Fruit fly (Drosophila melanogaster) whole organism, embryonic: ENCODE measurements around the gene RanGAP.

ENCODE experiments used
- Aef1 ChIP-seq: fragments of 200-800 bp; sonication (Bioruptor generic); IDR thresholded peaks from 3 replicates; pipeline ENCODE4 v1.3.6; 2022; ENCODE audit warnings: missing biosample characterization, missing genetic modification characterization
- CG10267 ChIP-seq: fragments of 200-800 bp; sonication (Bioruptor generic); optimal IDR thresholded peaks from 2 replicates; lab custom pipeline; 2018; ENCODE audit warnings: missing biosample characterization, mild to moderate bottlenecking, missing genetic modification characterization, moderate library complexity
- CG10979 ChIP-seq: fragments of 200-800 bp; sonication (Bioruptor generic); optimal IDR thresholded peaks from 2 replicates; lab custom pipeline; 2018; ENCODE audit warnings: missing biosample characterization, mild to moderate bottlenecking, missing genetic modification characterization, moderate library complexity
- CG12155 ChIP-seq: fragments of 200-800 bp; sonication (Bioruptor generic); optimal IDR thresholded peaks from 3 replicates; lab custom pipeline; 2016; ENCODE audit warnings: missing biosample characterization, missing genetic modification characterization
- CG12769 ChIP-seq: fragments of 200-800 bp; sonication (Bioruptor generic); optimal IDR thresholded peaks from 2 replicates; lab custom pipeline; 2019; ENCODE audit warnings: missing biosample characterization, mild to moderate bottlenecking, missing genetic modification characterization, moderate library complexity
- CG13424 ChIP-seq: fragments of 200-800 bp; sonication (Bioruptor generic); optimal IDR thresholded peaks from 2 replicates; lab custom pipeline; 2019; ENCODE audit warnings: missing biosample characterization, mild to moderate bottlenecking, missing genetic modification characterization, moderate library complexity
- CG14441 ChIP-seq: fragments of 200-800 bp; sonication (Bioruptor generic); IDR thresholded peaks from 2 replicates; pipeline ENCODE4 v1.3.6; 2022; ENCODE audit warnings: missing biosample characterization, missing genetic modification characterization
- CG1603 ChIP-seq: fragments of 200-800 bp; sonication (Bioruptor generic); optimal IDR thresholded peaks from 2 replicates; lab custom pipeline; 2019; ENCODE audit warnings: missing biosample characterization, mild to moderate bottlenecking, missing genetic modification characterization, moderate library complexity
- CG1792 ChIP-seq: fragments of 200-800 bp; sonication (Bioruptor generic); optimal IDR thresholded peaks from 2 replicates; lab custom pipeline; 2016; ENCODE audit warnings: missing biosample characterization, missing genetic modification characterization
- CG18764 ChIP-seq: fragments of 200-800 bp; sonication (Bioruptor generic); optimal IDR thresholded peaks from 3 replicates; lab custom pipeline; 2016; ENCODE audit warnings: missing biosample characterization, missing genetic modification characterization
- CG2129 ChIP-seq: fragments of 200-800 bp; sonication (Bioruptor generic); IDR thresholded peaks from 2 replicates; pipeline ENCODE4 v1.3.6; 2022; ENCODE audit warnings: missing biosample characterization, missing genetic modification characterization; ENCODE audit not compliant: partially characterized antibody
- CG3407 ChIP-seq: fragments of 200-800 bp; sonication (Bioruptor generic); optimal IDR thresholded peaks from 2 replicates; lab custom pipeline; 2018; ENCODE audit warnings: missing biosample characterization, mild to moderate bottlenecking, missing genetic modification characterization
- CG34422 ChIP-seq: fragments of 200-800 bp; sonication (Bioruptor generic); IDR thresholded peaks from 3 replicates; pipeline ENCODE4 v1.3.6; 2022; ENCODE audit warnings: missing biosample characterization, missing genetic modification characterization
- CG6654 ChIP-seq: fragments of 200-800 bp; sonication (Bioruptor generic); optimal IDR thresholded peaks from 2 replicates; lab custom pipeline; 2017; ENCODE audit warnings: missing biosample characterization, mild to moderate bottlenecking, missing genetic modification characterization
- CG6765 ChIP-seq: fragments of 200-800 bp; sonication (Bioruptor generic); optimal IDR thresholded peaks from 3 replicates; lab custom pipeline; 2017; ENCODE audit warnings: missing biosample characterization, mild to moderate bottlenecking, missing genetic modification characterization
- CG6791 ChIP-seq: fragments of 200-800 bp; sonication (Bioruptor generic); IDR thresholded peaks from 3 replicates; pipeline ENCODE4 v1.3.6; 2022; ENCODE audit warnings: missing biosample characterization, missing genetic modification characterization; ENCODE audit not compliant: partially characterized antibody
- CG8281 ChIP-seq: fragments of 200-800 bp; sonication (Bioruptor generic); optimal IDR thresholded peaks from 2 replicates; lab custom pipeline; 2018; ENCODE audit warnings: missing biosample characterization, mild to moderate bottlenecking, missing genetic modification characterization, moderate library complexity
- CG8765 ChIP-seq: fragments of 200-800 bp; sonication (Bioruptor generic); IDR thresholded peaks from 2 replicates; pipeline ENCODE4 v1.3.6; 2022; ENCODE audit warnings: missing biosample characterization, missing genetic modification characterization
- CG9876 ChIP-seq: fragments of 200-800 bp; sonication (Bioruptor generic); optimal IDR thresholded peaks from 2 replicates; lab custom pipeline; 2016; ENCODE audit warnings: missing biosample characterization, missing genetic modification characterization
- Camta ChIP-seq: fragments of 200-800 bp; sonication (Bioruptor generic); optimal IDR thresholded peaks from 2 replicates; lab custom pipeline; 2016; ENCODE audit warnings: missing biosample characterization, missing genetic modification characterization
- Doc3 ChIP-seq: fragments of 200-800 bp; sonication (Bioruptor generic); IDR thresholded peaks from 3 replicates; pipeline ENCODE4 v1.3.6; 2022; ENCODE audit warnings: missing biosample characterization, missing genetic modification characterization; ENCODE audit not compliant: partially characterized antibody
- HLH4C ChIP-seq: fragments of 200-800 bp; sonication (Bioruptor generic); IDR thresholded peaks from 3 replicates; pipeline ENCODE4 v1.3.6; 2022; ENCODE audit warnings: missing biosample characterization, missing genetic modification characterization; ENCODE audit not compliant: partially characterized antibody
- HLH54F ChIP-seq: fragments of 200-800 bp; sonication (Bioruptor generic); optimal IDR thresholded peaks from 3 replicates; lab custom pipeline; 2016; ENCODE audit warnings: missing biosample characterization, missing genetic modification characterization
- Hey ChIP-seq: fragments of 200-800 bp; sonication (Bioruptor generic); optimal IDR thresholded peaks from 3 replicates; lab custom pipeline; 2018; ENCODE audit warnings: missing biosample characterization, mild to moderate bottlenecking, missing genetic modification characterization
- HmgD ChIP-seq: fragments of 200-800 bp; sonication (Bioruptor generic); optimal IDR thresholded peaks from 3 replicates; lab custom pipeline; 2016; ENCODE audit warnings: missing biosample characterization, missing genetic modification characterization
- NC2β ChIP-seq: fragments of 200-800 bp; sonication (Bioruptor generic); optimal IDR thresholded peaks from 2 replicates; lab custom pipeline; 2016; ENCODE audit warnings: missing biosample characterization, missing genetic modification characterization
- Opbp ChIP-seq: fragments of 200-800 bp; sonication (Bioruptor generic); IDR thresholded peaks from 3 replicates; pipeline ENCODE4 v1.3.6; 2022; ENCODE audit warnings: missing biosample characterization, missing genetic modification characterization; ENCODE audit not compliant: partially characterized antibody
- Sry-β ChIP-seq: fragments of 200-800 bp; sonication (Bioruptor generic); optimal IDR thresholded peaks from 2 replicates; lab custom pipeline; 2018; ENCODE audit warnings: missing biosample characterization, mild to moderate bottlenecking, missing genetic modification characterization, moderate library complexity
- Ssrp ChIP-seq: fragments of 200-800 bp; sonication (Bioruptor generic); optimal IDR thresholded peaks from 2 replicates; lab custom pipeline; 2018; ENCODE audit warnings: missing biosample characterization, mild to moderate bottlenecking, missing genetic modification characterization, moderate library complexity
- Tbp ChIP-seq: fragments of >200 bp; optimal IDR thresholded peaks from 2 replicates; lab custom pipeline; 2018; ENCODE audit warnings: missing biosample characterization, missing genetic modification characterization
- Vsx1 ChIP-seq: fragments of 200-800 bp; sonication (Bioruptor generic); optimal IDR thresholded peaks from 2 replicates; lab custom pipeline; 2017; ENCODE audit warnings: missing biosample characterization, mild to moderate bottlenecking, missing genetic modification characterization, missing genetic modification reagents
- ato ChIP-seq: fragments of 200-800 bp; sonication (Bioruptor generic); IDR thresholded peaks from 2 replicates; pipeline ENCODE4 v1.3.6; 2022; ENCODE audit warnings: missing biosample characterization, missing genetic modification characterization; ENCODE audit not compliant: partially characterized antibody
- bigmax ChIP-seq: fragments of 200-800 bp; sonication (Bioruptor generic); optimal IDR thresholded peaks from 2 replicates; lab custom pipeline; 2018; ENCODE audit warnings: missing biosample characterization, mild to moderate bottlenecking, missing genetic modification characterization
- crp ChIP-seq, 2 experiments: fragments of 200-800 bp; sonication (Bioruptor generic); optimal IDR thresholded peaks; 2 replicates in 1 of 2; 3 replicates in 1 of 2; lab custom pipeline; 2017; ENCODE audit warnings: missing biosample characterization in 2 of 2, missing genetic modification characterization in 2 of 2, mild to moderate bottlenecking in 1 of 2, moderate library complexity in 1 of 2
- disco-r ChIP-seq: fragments of 200-800 bp; sonication (Bioruptor generic); optimal IDR thresholded peaks from 2 replicates; lab custom pipeline; 2016; ENCODE audit warnings: missing biosample characterization, missing genetic modification characterization
- ems ChIP-seq: fragments of 200-800 bp; sonication (Bioruptor generic); optimal IDR thresholded peaks from 3 replicates; lab custom pipeline; 2016; ENCODE audit warnings: missing biosample characterization, missing genetic modification characterization
- esg ChIP-seq: fragments of 200-800 bp; sonication (Bioruptor generic); conservative IDR thresholded peaks from 2 replicates; pipeline ENCODE4 v1.3.6; 2022; ENCODE audit warnings: missing biosample characterization, missing genetic modification characterization
- grn ChIP-seq: fragments of 200-800 bp; sonication (Bioruptor generic); optimal IDR thresholded peaks from 3 replicates; lab custom pipeline; 2017; ENCODE audit warnings: missing biosample characterization, missing genetic modification characterization
- hbn ChIP-seq: fragments of 200-800 bp; sonication (Bioruptor generic); IDR thresholded peaks from 2 replicates; pipeline ENCODE4 v1.3.6; 2022; ENCODE audit warnings: missing biosample characterization, missing genetic modification characterization; ENCODE audit not compliant: partially characterized antibody
- nom ChIP-seq: fragments of 200-800 bp; sonication (Bioruptor generic); optimal IDR thresholded peaks from 2 replicates; lab custom pipeline; 2017; ENCODE audit warnings: missing biosample characterization, missing genetic modification characterization, mild to moderate bottlenecking, moderate library complexity, missing genetic modification reagents
- oc ChIP-seq: fragments of 200-800 bp; sonication (Bioruptor generic); optimal IDR thresholded peaks from 2 replicates; lab custom pipeline; 2018; ENCODE audit warnings: missing biosample characterization, mild to moderate bottlenecking, missing genetic modification characterization, moderate library complexity
- org-1 ChIP-seq: fragments of 200-800 bp; sonication (Bioruptor generic); optimal IDR thresholded peaks from 2 replicates; lab custom pipeline; 2017; ENCODE audit warnings: missing biosample characterization, missing genetic modification characterization
- pros ChIP-seq: fragments of 200-800 bp; sonication (Bioruptor generic); optimal IDR thresholded peaks from 3 replicates; lab custom pipeline; 2019; ENCODE audit warnings: missing biosample characterization, mild to moderate bottlenecking, missing genetic modification characterization, moderate library complexity
- sens ChIP-seq: fragments of 200-800 bp; sonication (Bioruptor generic); peaks from one replicate; lab custom pipeline; 2016; ENCODE audit warnings: missing biosample characterization, missing genetic modification characterization
- slp2 ChIP-seq: fragments of 200-800 bp; sonication (Bioruptor generic); optimal IDR thresholded peaks from 2 replicates; lab custom pipeline; 2016; ENCODE audit warnings: missing biosample characterization, missing genetic modification characterization
- sna ChIP-seq: fragments of 200-800 bp; sonication (Bioruptor generic); IDR thresholded peaks from 2 replicates; pipeline ENCODE4 v1.3.6; 2022; ENCODE audit warnings: missing biosample characterization, missing genetic modification characterization; ENCODE audit not compliant: partially characterized antibody
- sob ChIP-seq: fragments of 200-800 bp; sonication (Bioruptor generic); IDR thresholded peaks from 2 replicates; pipeline ENCODE4 v1.3.6; 2022; ENCODE audit warnings: missing biosample characterization, missing genetic modification characterization
- sqz ChIP-seq: fragments of 200-800 bp; sonication (Bioruptor generic); optimal IDR thresholded peaks from 3 replicates; lab custom pipeline; 2018; ENCODE audit warnings: missing biosample characterization, mild to moderate bottlenecking, missing genetic modification characterization
- unpg ChIP-seq: fragments of 200-800 bp; sonication (Bioruptor generic); optimal IDR thresholded peaks from 3 replicates; lab custom pipeline; 2018; ENCODE audit warnings: missing biosample characterization, mild to moderate bottlenecking, missing genetic modification characterization, moderate library complexity

Gene RanGAP

dm6 chr2L:19444734-19445140 lies 3.0 kb downstream of the RanGAP start, which contains the start of gene Hs2st (continued):
- TF ChIP-seq CG8281 (peak; percentile 65), CG6791 (no peak), nom (GFP tag; lab: Kevin White, UChicago) (peak; percentile 80), Vsx1 (GFP tag; lab: Kevin White, UChicago) (no peak), CG10979 (tag; lab: Kevin White, UChicago) (peak; percentile 81), CG9876 (peak; percentile 93), Opbp (0 out of 3 replicates have a peak, but pooled peaks have one; percentile 53), Ssrp (tag; lab: Kevin White, UChicago) (peak; percentile 91), ato (GFP tag; lab: Robert Waterston, UW) (no peak; the same call in 1 of the 2 replicates), Doc3 (GFP tag; lab: Robert Waterston, UW) (no peak), CG1792 (GFP tag; lab: Kevin White, UChicago) (peak; percentile 89), hbn (no peak), esg (peak; percentile 94), CG3407 (GFP tag; lab: Kevin White, UChicago) (peak; percentile 74), sna (no peak; the same call in 1 of the 2 replicates), slp2 (GFP tag; lab: Kevin White, UChicago) (peak; percentile 91), Hey (tag; lab: Kevin White, UChicago) (peak; percentile 77), CG6765 (GFP tag; lab: Kevin White, UChicago) (peak; percentile 71), Sry-β (GFP tag; lab: Kevin White, UChicago) (peak; percentile 98), HLH4C (GFP tag; lab: Robert Waterston, UW) (no peak), sens (peak; percentile 99), CG6654 (GFP tag; lab: Kevin White, UChicago) (peak; percentile 69), ems (peak; percentile 95), CG1603 (peak; percentile 96), org-1 (GFP tag; lab: Kevin White, UChicago) (peak; percentile 79), bigmax (GFP tag; lab: Kevin White, UChicago) (peak; percentile 89), CG12769 (tag; lab: Kevin White, UChicago) (peak; percentile 96), unpg (peak; percentile 89), CG34422 (GFP tag; lab: Robert Waterston, UW) (peak; percentile 94), sob (GFP tag; lab: Robert Waterston, UW) (peak; percentile 96), Tbp (GFP tag; lab: Kevin White, UChicago) (peak; percentile 65), CG2129 (no peak), CG18764 (peak; percentile 89), CG8765 (GFP tag; lab: Robert Waterston, UW) (peak; percentile 91), oc (peak; percentile 65), CG14441 (GFP tag; lab: Robert Waterston, UW) (peak; percentile 95), crp (GFP tag; optimal IDR thresholded peaks at IDR 0.05; lab: Kevin White, UChicago) (peak; percentile 50 to 85), Camta (GFP tag; lab: Kevin White, UChicago) (peak; percentile 90), pros (GFP tag; lab: Kevin White, UChicago) (peak; percentile 1), CG10267 (tag; lab: Kevin White, UChicago) (peak; percentile 99), sqz (GFP tag; lab: Kevin White, UChicago) (peak; percentile 88), HLH54F (GFP tag; lab: Kevin White, UChicago) (peak; percentile 97), NC2β (GFP tag; lab: Kevin White, UChicago) (peak; percentile 91), CG13424 (tag; lab: Kevin White, UChicago) (peak; percentile 91), CG12155 (GFP tag; lab: Kevin White, UChicago) (peak; percentile 95), Aef1 (GFP tag; lab: Robert Waterston, UW) (peak; percentile 94), disco-r (GFP tag; lab: Kevin White, UChicago) (peak; percentile 87), grn (GFP tag; lab: Kevin White, UChicago) (no peak), HmgD (GFP tag; lab: Kevin White, UChicago) (peak; percentile 96)
